Worm (Caenorhabditis elegans) whole organism, midembryonic: ENCODE measurements around the gene B0238.12.

Experiments used
- flt-1 ChIP-seq: fragments of 200-800 bp; sonication (Bioruptor generic); IDR thresholded peaks from 2 replicates; pipeline ENCODE4 v1.3.6; 2022; ENCODE audit warnings: missing genetic modification characterization, missing compliant biosample characterization
- klf-2 ChIP-seq: fragments of 200-800 bp; sonication (Bioruptor generic); conservative IDR thresholded peaks from 2 replicates; pipeline ENCODE4 v1.3.6; 2022; ENCODE audit warnings: missing genetic modification reagents, missing genetic modification characterization, missing compliant biosample characterization
- med-1 ChIP-seq: sonication (generic microtip); optimal IDR thresholded peaks from 2 replicates; lab custom pipeline; 2017; ENCODE audit warnings: missing genetic modification characterization, mild to moderate bottlenecking, missing compliant biosample characterization, antibody characterized with exemption, missing genetic modification reagents; ENCODE audit not compliant: insufficient read depth
- ref-1 ChIP-seq: fragments of 200-800 bp; sonication (Bioruptor generic); conservative IDR thresholded peaks from 2 replicates; pipeline ENCODE4 v1.3.6; 2022; ENCODE audit warnings: missing genetic modification reagents, missing genetic modification characterization, missing compliant biosample characterization
- tab-1 ChIP-seq: fragments of 200-800 bp; sonication (Bioruptor generic); IDR thresholded peaks from 2 replicates; pipeline ENCODE4 v1.3.6; 2022; ENCODE audit warnings: missing genetic modification characterization, missing compliant biosample characterization
- ztf-23 ChIP-seq: fragments of 200-800 bp; sonication (Bioruptor generic); IDR thresholded peaks from 2 replicates; pipeline ENCODE4 v1.3.6; 2022; ENCODE audit warnings: missing genetic modification reagents, missing genetic modification characterization, missing compliant biosample characterization

ce11 chrV:5275426-5276007, 9.9 kb downstream of the B0238.12 start:
- TF ChIP-seq flt-1 (no peak), klf-2 (no peak), ref-1 (GFP tag; lab: Robert Waterston, UW) (no peak), ztf-23 (GFP tag; lab: Robert Waterston, UW) (no peak), med-1 (no peak), tab-1 (GFP tag; lab: Robert Waterston, UW) (no peak)
